Worm (Caenorhabditis elegans): ENCODE data around the gene trap-3.

- no peak for TF ChIP-seq Y105C5A.15 (GFP tag; IDR thresholded peaks at IDR 0.05)
- TF ChIP-seq ceh-28 (tag; optimal IDR thresholded peaks at IDR 0.05) = no peak
- no peak for TF ChIP-seq ztf-11 (tag; optimal IDR thresholded peaks at IDR 0.05)
- TF ChIP-seq F37D6.2 (tag; optimal IDR thresholded peaks at IDR 0.05) = no peak
- TF ChIP-seq zfp-3 (GFP tag; conservative IDR thresholded peaks at IDR 0.05) = no peak
- TF ChIP-seq ama-1 (optimal IDR thresholded peaks at IDR 0.05) = no peak
- TF ChIP-seq lin-29 (GFP tag; IDR thresholded peaks at IDR 0.05) = no peak
- TF ChIP-seq nhr-28 (tag; optimal IDR thresholded peaks at IDR 0.05) = no peak
- TF ChIP-seq nhr-102 (tag; optimal IDR thresholded peaks at IDR 0.05) = no peak
- no peak for TF ChIP-seq lsy-2 (tag; optimal IDR thresholded peaks at IDR 0.05)
- TF ChIP-seq lir-3 (tag; optimal IDR thresholded peaks at IDR 0.05) = no peak
Observed at ce11 chrIV:2393023-2393422, 3.8 kb downstream of the trap-3 start.
